Fruit fly (Drosophila melanogaster) S2 (cell line): Measurements from ENCODE around the gene Sec61gamma.

Experiments
- CG8478 ChIP-seq: fragments of >200 bp; optimal IDR thresholded peaks from 2 replicates; lab custom pipeline; 2018
- CTCF ChIP-seq, 2 experiments: fragments of >200 bp; optimal IDR thresholded peaks; 2 replicates each; lab custom pipeline; 2018

Sec61gamma gene

dm6 chrX:19615990-19616663, 27.0 kb upstream of the Sec61gamma start, which contains the start of gene CG14210:
Gene CG14210, plus strand, starts transcription at chrX:19616196.
- TF ChIP-seq CTCF (optimal IDR thresholded peaks at IDR 0.05; lab: Kevin White, UChicago) = no peak
- no peak for TF ChIP-seq CG8478 (lab: Kevin White, UChicago)

- TF ChIP-seq CG8478 (lab: Kevin White, UChicago) (no peak), CTCF (optimal IDR thresholded peaks at IDR 0.05; lab: Kevin White, UChicago) (no peak)
Observed at dm6 chrX:19618183-19618740, 24.9 kb upstream of the Sec61gamma start, which contains the start of the genes Pstk and Tim9b. Gene Pstk, minus strand, starts transcription at chrX:19618537. Gene Tim9b, minus strand, starts transcription at chrX:19618537.

dm6 chrX:19621145-19621544, 22.0 kb upstream of the Sec61gamma start, which contains the start of gene CG14221:
Gene CG14221, minus strand, starts transcription at chrX:19621245.
- TF ChIP-seq CG8478 (lab: Kevin White, UChicago) (no peak), CTCF (optimal IDR thresholded peaks at IDR 0.05; lab: Kevin White, UChicago) (no peak)

dm6 chrX:19622924-19623323, 20.2 kb upstream of the Sec61gamma start, which contains the start of the genes Naa20A and MKP-4:
Gene Naa20A, minus strand, starts transcription at chrX:19623074.
Gene MKP-4, plus strand, starts transcription at chrX:19623114.
- TF ChIP-seq CTCF (optimal IDR thresholded peaks at IDR 0.05; lab: Kevin White, UChicago) (no peak), CG8478 (lab: Kevin White, UChicago) (no peak)

- TF ChIP-seq CTCF (optimal IDR thresholded peaks at IDR 0.05; lab: Kevin White, UChicago) (no peak), CG8478 (lab: Kevin White, UChicago) (no peak)
Observed at dm6 chrX:19625405-19625804, 17.7 kb upstream of the Sec61gamma start, which contains the start of gene CG14212. Gene CG14212, plus strand, starts transcription at chrX:19625705.

dm6 chrX:19631365-19631832, 11.7 kb upstream of the Sec61gamma start:
- TF ChIP-seq CG8478 (lab: Kevin White, UChicago) = no peak
- TF ChIP-seq CTCF (optimal IDR thresholded peaks at IDR 0.05; lab: Kevin White, UChicago) = no peak

dm6 chrX:19637002-19637420, 6.1 kb upstream of the Sec61gamma start:
- no peak for TF ChIP-seq CTCF (optimal IDR thresholded peaks at IDR 0.05; lab: Kevin White, UChicago)
- no peak for TF ChIP-seq CG8478 (lab: Kevin White, UChicago)

dm6 chrX:19637434-19638327, 5.4 kb upstream of the Sec61gamma start:
- TF ChIP-seq CTCF (optimal IDR thresholded peaks at IDR 0.05; lab: Kevin White, UChicago) = no peak
- TF ChIP-seq CG8478 (lab: Kevin White, UChicago) = peak; percentile 53

dm6 chrX:19638328-19638940, 4.7 kb upstream of the Sec61gamma start, which contains the start of gene Rcd-1:
Gene Rcd-1, plus strand, starts transcription at chrX:19638767.
- TF ChIP-seq CTCF (optimal IDR thresholded peaks at IDR 0.05; lab: Kevin White, UChicago) (peak; percentile 19 to 48), CG8478 (lab: Kevin White, UChicago) (no peak)

- TF ChIP-seq CG8478 (lab: Kevin White, UChicago) (no peak), CTCF (optimal IDR thresholded peaks at IDR 0.05; lab: Kevin White, UChicago) (no peak)
Observed at dm6 chrX:19640707-19641248, 2.3 kb upstream of the Sec61gamma start.

dm6 chrX:19645873-19646541, 2.9 kb downstream of the Sec61gamma start, which contains the start of gene Arp10:
Gene Arp10, minus strand, starts transcription at chrX:19646176.
- no peak for TF ChIP-seq CG8478 (lab: Kevin White, UChicago)
- no peak for TF ChIP-seq CTCF (optimal IDR thresholded peaks at IDR 0.05; lab: Kevin White, UChicago)

- no peak for TF ChIP-seq CG8478 (lab: Kevin White, UChicago)
- peak in 1 of 2 experiments; percentile 23 for TF ChIP-seq CTCF (optimal IDR thresholded peaks at IDR 0.05; lab: Kevin White, UChicago)
Observed at dm6 chrX:19651757-19652419, 8.8 kb downstream of the Sec61gamma start, which contains the start of the genes Ranbp21 and Elys. Gene Ranbp21, minus strand, starts transcription at chrX:19652269. Gene Elys, plus strand, starts transcription at chrX:19652305.
